Worm (Caenorhabditis elegans) whole organism, young adult: ENCODE results near the gene let-767.

Experiments
- B0261.1 ChIP-seq: sonication (generic microtip); optimal IDR thresholded peaks from 2 replicates; lab custom pipeline; 2016; ENCODE audit warnings: mild to moderate bottlenecking, missing genetic modification characterization, moderate library complexity, missing compliant biosample characterization
- F23B12.7 ChIP-seq: sonication (generic microtip); optimal IDR thresholded peaks from 2 replicates; lab custom pipeline; 2017; ENCODE audit warnings: missing genetic modification characterization, mild to moderate bottlenecking, missing compliant biosample characterization, antibody characterized with exemption, moderate library complexity; ENCODE audit not compliant: insufficient read depth
- F52B5.7 ChIP-seq: sonication (generic microtip); optimal IDR thresholded peaks from 2 replicates; lab custom pipeline; 2016; ENCODE audit warnings: mild to moderate bottlenecking, missing genetic modification characterization, missing compliant biosample characterization
- F57C9.4 ChIP-seq: sonication (generic microtip); optimal IDR thresholded peaks from 2 replicates; lab custom pipeline; 2017; ENCODE audit warnings: mild to moderate bottlenecking, missing genetic modification characterization, missing compliant biosample characterization
- K12H6.12 ChIP-seq: fragments of 200-800 bp; sonication (Bioruptor generic); optimal IDR thresholded peaks from 2 replicates; lab custom pipeline; 2018; ENCODE audit warnings: mild to moderate bottlenecking, missing genetic modification characterization, missing compliant biosample characterization
- Y56A3A.18 ChIP-seq: fragments of 200-800 bp; sonication (Bioruptor generic); IDR thresholded peaks from 2 replicates; pipeline ENCODE4 v1.3.6; 2022; ENCODE audit warnings: missing genetic modification reagents, missing genetic modification characterization, missing compliant biosample characterization
- atf-7 ChIP-seq: sonication (generic microtip); optimal IDR thresholded peaks from 2 replicates; lab custom pipeline; 2017; ENCODE audit warnings: mild to moderate bottlenecking, missing genetic modification characterization, missing compliant biosample characterization
- cebp-1 ChIP-seq, 2 experiments: fragments of 200-800 bp in 1 of 2; sonication (Bioruptor generic) in 1 of 2; sonication (generic microtip) in 1 of 2; IDR thresholded peaks in 1 of 2; optimal IDR thresholded peaks in 1 of 2; 2 replicates each; pipeline versions ENCODE4 v1.3.6 to Lab custom; 2017 to 2022; ENCODE audit warnings: missing compliant biosample characterization in 2 of 2, missing genetic modification characterization in 2 of 2, mild to moderate bottlenecking in 1 of 2, missing genetic modification reagents in 1 of 2, moderate library complexity in 1 of 2
- ceh-27 ChIP-seq: fragments of 200-800 bp; sonication (Bioruptor generic); optimal IDR thresholded peaks from 2 replicates; lab custom pipeline; 2018; ENCODE audit warnings: mild to moderate bottlenecking, missing genetic modification characterization, moderate library complexity, missing compliant biosample characterization
- ceh-40 ChIP-seq: fragments of 200-800 bp; sonication (Bioruptor generic); IDR thresholded peaks from 2 replicates; pipeline ENCODE4 v1.3.6; 2022; ENCODE audit warnings: missing genetic modification characterization, missing compliant biosample characterization
- ceh-58 ChIP-seq: fragments of 200-800 bp; sonication (Bioruptor generic); IDR thresholded peaks from 2 replicates; pipeline ENCODE4 v1.3.6; 2022; ENCODE audit warnings: missing genetic modification characterization, missing compliant biosample characterization
- ceh-79 ChIP-seq: sonication (generic microtip); optimal IDR thresholded peaks from 2 replicates; lab custom pipeline; 2017; ENCODE audit warnings: mild to moderate bottlenecking, missing genetic modification characterization, missing compliant biosample characterization
- egl-44 ChIP-seq: fragments of 200-800 bp; sonication (Bioruptor generic); IDR thresholded peaks from 2 replicates; pipeline ENCODE4 v1.3.6; 2022; ENCODE audit warnings: missing genetic modification reagents, missing genetic modification characterization, missing compliant biosample characterization
- ets-4 ChIP-seq: fragments of 200-800 bp; sonication (Bioruptor generic); optimal IDR thresholded peaks from 2 replicates; lab custom pipeline; 2018; ENCODE audit warnings: mild to moderate bottlenecking, missing genetic modification characterization, missing compliant biosample characterization
- fkh-3 ChIP-seq: sonication (generic microtip); optimal IDR thresholded peaks from 2 replicates; lab custom pipeline; 2016; ENCODE audit warnings: mild to moderate bottlenecking, missing genetic modification characterization, missing compliant biosample characterization
- hmg-1.2 ChIP-seq: fragments of 200-800 bp; sonication (Bioruptor generic); IDR thresholded peaks from 2 replicates; pipeline ENCODE4 v1.3.6; 2022; ENCODE audit warnings: missing genetic modification reagents, missing genetic modification characterization, missing compliant biosample characterization
- hrde-1 ChIP-seq: sonication (generic microtip); optimal IDR thresholded peaks from 2 replicates; lab custom pipeline; 2016; ENCODE audit warnings: missing genetic modification characterization, mild to moderate bottlenecking, missing compliant biosample characterization, moderate library complexity, missing genotype, missing genetic modification reagents, borderline replicate concordance
- hsf-1 ChIP-seq: fragments of 200-800 bp; sonication (Bioruptor generic); IDR thresholded peaks from 2 replicates; pipeline ENCODE4 v1.3.6; 2022; ENCODE audit warnings: missing genetic modification reagents, missing genetic modification characterization, missing compliant biosample characterization
- let-607 ChIP-seq, 2 experiments: fragments of 200-800 bp in 1 of 2; sonication (Bioruptor generic) in 1 of 2; sonication (generic microtip) in 1 of 2; optimal IDR thresholded peaks; 2 replicates each; lab custom pipeline; 2016 to 2018; ENCODE audit warnings: mild to moderate bottlenecking in 2 of 2, missing compliant biosample characterization in 2 of 2, missing genetic modification characterization in 2 of 2, moderate library complexity in 2 of 2, missing genotype in 1 of 2
- lin-26 ChIP-seq: fragments of 200-800 bp; sonication (Bioruptor generic); IDR thresholded peaks from 2 replicates; pipeline ENCODE4 v1.3.6; 2022; ENCODE audit warnings: missing genetic modification reagents, missing genetic modification characterization, missing compliant biosample characterization
- lin-40 ChIP-seq: sonication (generic microtip); optimal IDR thresholded peaks from 2 replicates; lab custom pipeline; 2016; ENCODE audit warnings: missing genetic modification characterization, mild to moderate bottlenecking, missing compliant biosample characterization, missing genotype, missing genetic modification reagents
- lsl-1 ChIP-seq: fragments of 200-800 bp; sonication (Bioruptor generic); optimal IDR thresholded peaks from 2 replicates; lab custom pipeline; 2018; ENCODE audit warnings: mild to moderate bottlenecking, missing genetic modification characterization, moderate library complexity, missing compliant biosample characterization
- madf-10 ChIP-seq: sonication (generic microtip); optimal IDR thresholded peaks from 2 replicates; lab custom pipeline; 2016; ENCODE audit warnings: mild to moderate bottlenecking, missing genetic modification characterization, missing compliant biosample characterization
- mel-28 ChIP-seq: sonication (generic microtip); optimal IDR thresholded peaks from 2 replicates; lab custom pipeline; 2016; ENCODE audit warnings: borderline replicate concordance, mild to moderate bottlenecking, missing genetic modification characterization, missing compliant biosample characterization
- mes-4 ChIP-seq: sonication (generic microtip); optimal IDR thresholded peaks from 2 replicates; lab custom pipeline; 2016; ENCODE audit warnings: missing genotype, missing genetic modification characterization, missing compliant biosample characterization
- mxl-1 ChIP-seq: sonication (generic microtip); optimal IDR thresholded peaks from 2 replicates; lab custom pipeline; 2016; ENCODE audit warnings: missing genetic modification characterization, missing compliant biosample characterization
- nfya-2 ChIP-seq: fragments of 200-800 bp; sonication (Bioruptor generic); IDR thresholded peaks from 2 replicates; pipeline ENCODE4 v1.3.6; 2022; ENCODE audit warnings: missing genetic modification reagents, missing genetic modification characterization, missing compliant biosample characterization
- nfyb-1 ChIP-seq: fragments of 200-800 bp; sonication (Bioruptor generic); IDR thresholded peaks from 2 replicates; pipeline ENCODE4 v1.3.6; 2022; ENCODE audit warnings: missing genetic modification reagents, missing genetic modification characterization, missing compliant biosample characterization
- nhr-80 ChIP-seq: sonication (generic microtip); optimal IDR thresholded peaks from 2 replicates; lab custom pipeline; 2016; ENCODE audit warnings: missing genetic modification characterization, missing compliant biosample characterization
- repo-1 ChIP-seq: sonication (generic microtip); optimal IDR thresholded peaks from 2 replicates; lab custom pipeline; 2017; ENCODE audit warnings: mild to moderate bottlenecking, missing genetic modification characterization, missing compliant biosample characterization
- sdz-38 ChIP-seq: sonication (generic microtip); optimal IDR thresholded peaks from 2 replicates; lab custom pipeline; 2016; ENCODE audit warnings: missing genotype, missing genetic modification characterization, missing compliant biosample characterization
- sea-2 ChIP-seq: fragments of 200-800 bp; sonication (Bioruptor generic); IDR thresholded peaks from 2 replicates; pipeline ENCODE4 v1.3.6; 2022; ENCODE audit warnings: missing genetic modification characterization, missing compliant biosample characterization
- snpc-1.1 ChIP-seq: sonication (generic microtip); optimal IDR thresholded peaks from 2 replicates; lab custom pipeline; 2017; ENCODE audit warnings: missing genetic modification characterization, mild to moderate bottlenecking, missing compliant biosample characterization, antibody characterized with exemption, moderate library complexity, missing genotype, missing genetic modification reagents; ENCODE audit not compliant: insufficient read depth
- snpc-1.3 ChIP-seq: sonication (generic microtip); optimal IDR thresholded peaks from 2 replicates; lab custom pipeline; 2017; ENCODE audit warnings: missing genetic modification characterization, mild to moderate bottlenecking, missing compliant biosample characterization, antibody characterized with exemption, moderate library complexity, missing genotype, missing genetic modification reagents; ENCODE audit not compliant: insufficient read depth
- somi-1 ChIP-seq: fragments of 200-800 bp; sonication (Bioruptor generic); optimal IDR thresholded peaks from 2 replicates; lab custom pipeline; 2018; ENCODE audit warnings: mild to moderate bottlenecking, missing genetic modification characterization, missing compliant biosample characterization
- tbp1 ChIP-seq: fragments of 200-800 bp; sonication (Bioruptor generic); optimal IDR thresholded peaks from 2 replicates; lab custom pipeline; 2018; ENCODE audit warnings: mild to moderate bottlenecking, missing genetic modification characterization, missing compliant biosample characterization
- tbx-9 ChIP-seq: sonication (generic microtip); optimal IDR thresholded peaks from 2 replicates; lab custom pipeline; 2016; ENCODE audit warnings: borderline replicate concordance, missing genetic modification characterization, inconsistent platforms, missing compliant biosample characterization
- tlf-1 ChIP-seq: fragments of 200-800 bp; sonication (Bioruptor generic); optimal IDR thresholded peaks from 2 replicates; lab custom pipeline; 2018; ENCODE audit warnings: mild to moderate bottlenecking, missing genetic modification characterization, missing compliant biosample characterization
- ztf-22 ChIP-seq: fragments of 200-800 bp; sonication (Bioruptor generic); optimal IDR thresholded peaks from 2 replicates; lab custom pipeline; 2018; ENCODE audit warnings: mild to moderate bottlenecking, missing genetic modification characterization, moderate library complexity, missing compliant biosample characterization
- ztf-26 ChIP-seq: sonication (generic microtip); optimal IDR thresholded peaks from 2 replicates; lab custom pipeline; 2017; ENCODE audit warnings: missing genetic modification characterization, missing compliant biosample characterization

let-767 gene

ce11 chrIII:6368524-6368923, 28.8 kb upstream of the let-767 start:
- no peak for TF ChIP-seq mxl-1 (tag; lab: Kevin White, UChicago)
- no peak for TF ChIP-seq ets-4
- no peak for TF ChIP-seq egl-44
- TF ChIP-seq snpc-1.1 (tag; lab: Kevin White, UChicago), result no peak
- TF ChIP-seq repo-1 (tag; lab: Kevin White, UChicago), result no peak
- no peak for TF ChIP-seq fkh-3
- TF ChIP-seq ceh-27, result no peak
- TF ChIP-seq ceh-58 (GFP tag; lab: Robert Waterston, UW), result no peak
- no peak for TF ChIP-seq snpc-1.3 (tag; lab: Kevin White, UChicago)
- TF ChIP-seq Y56A3A.18 (GFP tag; lab: Robert Waterston, UW), result no peak
- no peak for TF ChIP-seq ceh-79 (tag; lab: Kevin White, UChicago)
- no peak for TF ChIP-seq sea-2 (GFP tag; lab: Robert Waterston, UW)
- no peak for TF ChIP-seq ceh-40 (GFP tag; lab: Robert Waterston, UW)

ce11 chrIII:6367712-6368111, 27.9 kb upstream of the let-767 start, which contains the start of the genes C56G2.15 and thoc-2:
Gene C56G2.15 (minus strand): TSS chrIII:6367899.
Gene thoc-2 (plus strand): TSS chrIII:6368042.
- TF ChIP-seq hmg-1.2 (GFP tag; lab: Robert Waterston, UW) (0 out of 2 replicates have a peak, but pooled peaks have one; percentile 14), lsl-1 (peak; percentile 10), cebp-1 (GFP tag; IDR thresholded peaks at IDR 0.05; lab: Robert Waterston, UW) (no peak), cebp-1 (tag; optimal IDR thresholded peaks at IDR 0.05; lab: Kevin White, UChicago) (peak; percentile 16), F57C9.4 (tag; lab: Kevin White, UChicago) (no peak)

ce11 chrIII:6364395-6364794, 24.6 kb upstream of the let-767 start:
- no peak for TF ChIP-seq F23B12.7

- TF ChIP-seq ztf-26 (tag; lab: Kevin White, UChicago) (peak; percentile 61), nhr-80 (peak; percentile 58), lin-26 (GFP tag; lab: Robert Waterston, UW) (0 out of 2 replicates have a peak, but pooled peaks have one; percentile 28), somi-1 (peak; percentile 65), lin-40 (tag; lab: Kevin White, UChicago) (peak; percentile 53), repo-1 (tag; lab: Kevin White, UChicago) (peak; percentile 24), hrde-1 (tag; lab: Kevin White, UChicago) (no peak), sdz-38 (tag; lab: Kevin White, UChicago) (no peak)
These were observed 22.7 kb upstream of the let-767 start for ce11 chrIII:6362323-6362922.

ce11 chrIII:6361560-6361959, 21.8 kb upstream of the let-767 start:
- peak; percentile 10 for TF ChIP-seq tbp1 (GFP tag; lab: Kevin White, UChicago)
- peak; percentile 11 for TF ChIP-seq tlf-1
- TF ChIP-seq nhr-80, result peak; percentile 98
- peak; percentile 41 for TF ChIP-seq ets-4
- peak; percentile 37 for TF ChIP-seq ztf-22 (GFP tag; lab: Kevin White, UChicago)
- TF ChIP-seq B0261.1 (tag; lab: Kevin White, UChicago), result no peak
- peak; percentile 26 for TF ChIP-seq madf-10 (tag; lab: Kevin White, UChicago)
- TF ChIP-seq nfya-2, result no peak
- no peak for TF ChIP-seq K12H6.12
- TF ChIP-seq atf-7 (tag; lab: Kevin White, UChicago), result peak; percentile 47
- TF ChIP-seq cebp-1 (GFP tag; IDR thresholded peaks at IDR 0.05; lab: Robert Waterston, UW), result no peak
- peak; percentile 33 for TF ChIP-seq cebp-1 (tag; optimal IDR thresholded peaks at IDR 0.05; lab: Kevin White, UChicago)
- TF ChIP-seq mel-28 (tag; lab: Kevin White, UChicago), result no peak
- no peak for TF ChIP-seq mes-4
- TF ChIP-seq hsf-1 (GFP tag; lab: Robert Waterston, UW), result no peak
- no peak for TF ChIP-seq egl-44
- no peak for TF ChIP-seq tbx-9
- TF ChIP-seq F52B5.7 (tag; lab: Kevin White, UChicago), result no peak
- peak in 1 of 2 experiments; percentile 1 for TF ChIP-seq let-607 (tag; optimal IDR thresholded peaks at IDR 0.05; lab: Kevin White, UChicago)
- TF ChIP-seq hmg-1.2 (GFP tag; lab: Robert Waterston, UW), result peak; percentile 25; the same call in 1 of the 2 replicates
- 0 out of 2 replicates have a peak, but pooled peaks have one; percentile 10 for TF ChIP-seq nfyb-1
